Worm (Caenorhabditis elegans) whole organism, dauer: ENCODE data around the gene akt-1.

Experiments
- unc-62 ChIP-seq: sonication (generic microtip); optimal IDR thresholded peaks from 2 replicates; lab custom pipeline; 2017; ENCODE audit warnings: missing biosample characterization, missing genetic modification reagents, missing genetic modification characterization

akt-1 gene

DNA sequence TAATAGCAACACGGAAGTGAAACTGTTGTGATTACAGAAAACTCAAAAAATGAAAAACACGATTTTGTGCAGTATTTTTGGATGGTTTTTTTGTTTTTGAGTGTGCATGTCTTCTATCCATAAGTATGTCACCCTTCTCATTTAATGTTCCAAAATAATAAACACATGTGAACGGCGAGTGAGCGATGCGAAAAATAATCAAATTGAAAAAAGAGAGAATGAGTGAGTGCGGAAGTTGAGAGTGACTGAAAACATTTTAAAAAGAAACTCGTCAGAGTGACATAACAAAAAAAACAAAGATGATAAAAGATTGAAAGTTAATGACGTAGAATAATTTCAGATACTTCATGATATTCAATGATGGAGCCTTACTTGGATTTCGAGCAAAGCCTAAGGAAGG lies 810 bp downstream of the akt-1 start:
- no peak for TF ChIP-seq unc-62 (GFP tag; lab: Kevin White, UChicago)

DNA sequence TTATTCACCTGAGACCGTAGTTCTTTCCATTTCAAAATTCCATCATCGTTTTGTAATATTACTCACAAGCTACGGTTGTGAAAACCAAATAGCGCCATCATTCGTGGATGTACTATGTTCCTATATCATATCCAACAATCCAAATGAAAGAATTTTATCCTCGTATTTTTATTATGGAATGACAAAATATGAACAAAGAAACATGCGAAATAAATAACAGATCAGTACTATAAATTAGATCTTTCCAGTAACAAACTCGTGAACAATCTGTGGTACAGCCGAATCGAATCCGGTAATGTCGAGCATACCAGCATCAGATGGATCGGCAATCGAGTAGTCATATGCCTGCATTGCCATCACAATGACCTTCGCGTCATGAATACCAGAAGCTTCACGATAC lies 4.0 kb downstream of the akt-1 start:
- TF ChIP-seq unc-62 (GFP tag; lab: Kevin White, UChicago), result no peak

DNA sequence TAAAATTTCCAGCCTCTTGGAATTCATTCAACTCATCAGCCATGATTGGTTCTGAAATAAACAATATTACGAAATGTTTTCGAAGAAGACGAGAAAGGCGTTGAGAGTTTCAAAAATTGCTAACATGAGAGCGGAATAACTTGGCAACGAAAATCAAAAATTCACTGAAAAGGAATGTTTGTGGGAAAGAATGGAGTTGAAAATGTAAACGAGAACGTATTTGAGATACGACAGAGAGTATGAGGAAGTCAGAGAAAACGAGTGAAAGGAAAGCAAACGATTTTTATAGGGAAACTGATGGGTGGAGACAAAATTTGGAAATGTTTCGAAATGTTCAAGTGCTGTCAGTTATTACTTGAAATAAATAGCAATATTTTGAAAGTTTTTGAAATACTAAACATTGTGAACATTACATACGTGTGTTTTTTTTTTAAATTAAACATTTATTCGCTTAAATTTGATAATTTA lies 6.3 kb downstream of the akt-1 start, which contains the start of gene rop-1:
rop-1 (minus strand) TSS at position 51 of the 468 bp plus-strand sequence.
- no peak for TF ChIP-seq unc-62 (GFP tag; lab: Kevin White, UChicago)

DNA sequence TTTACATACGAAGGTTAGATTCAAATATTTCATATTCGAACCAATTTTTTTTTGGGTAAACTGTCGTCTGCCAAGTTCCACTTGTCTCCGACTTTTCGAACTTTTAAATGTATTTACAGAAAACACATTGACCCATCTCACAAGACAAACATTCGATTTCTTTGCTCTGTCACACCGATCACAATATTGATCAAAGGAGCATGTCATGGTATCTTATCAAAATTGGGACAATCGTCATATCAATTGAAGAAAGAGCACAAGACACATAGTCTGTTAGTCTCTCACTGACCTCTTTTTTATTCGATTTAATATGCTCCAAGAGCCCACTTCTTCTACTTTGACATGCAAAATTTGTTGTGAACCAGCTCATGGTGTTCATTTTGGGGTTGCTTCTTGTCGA lies 7.3 kb downstream of the akt-1 start, which contains the start of gene nhr-232:
nhr-232 (plus strand) TSS at position 121 of the 400 bp plus-strand sequence.
- TF ChIP-seq unc-62 (GFP tag; lab: Kevin White, UChicago), result no peak

DNA sequence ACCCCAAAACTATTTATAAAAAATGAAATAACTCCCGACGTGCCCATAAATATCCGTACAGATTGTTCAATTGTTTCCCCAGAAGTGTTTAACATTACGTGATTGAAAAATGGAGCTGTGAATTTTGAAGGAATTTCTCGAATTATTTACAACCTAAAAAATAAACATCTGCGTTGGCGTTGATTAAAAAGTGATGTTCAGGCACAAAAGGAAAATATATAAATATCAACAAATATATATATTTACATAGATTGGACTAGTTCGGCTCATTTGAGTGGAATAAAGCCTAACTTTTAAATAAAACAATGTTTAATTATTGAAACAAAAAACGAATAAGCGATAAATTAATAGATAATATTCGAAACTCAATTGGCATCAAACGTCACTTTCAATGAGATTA lies 11.8 kb downstream of the akt-1 start, which contains the start of gene sri-18:
sri-18 (minus strand) TSS at position 101 of the 400 bp plus-strand sequence.
- no peak for TF ChIP-seq unc-62 (GFP tag; lab: Kevin White, UChicago)

DNA sequence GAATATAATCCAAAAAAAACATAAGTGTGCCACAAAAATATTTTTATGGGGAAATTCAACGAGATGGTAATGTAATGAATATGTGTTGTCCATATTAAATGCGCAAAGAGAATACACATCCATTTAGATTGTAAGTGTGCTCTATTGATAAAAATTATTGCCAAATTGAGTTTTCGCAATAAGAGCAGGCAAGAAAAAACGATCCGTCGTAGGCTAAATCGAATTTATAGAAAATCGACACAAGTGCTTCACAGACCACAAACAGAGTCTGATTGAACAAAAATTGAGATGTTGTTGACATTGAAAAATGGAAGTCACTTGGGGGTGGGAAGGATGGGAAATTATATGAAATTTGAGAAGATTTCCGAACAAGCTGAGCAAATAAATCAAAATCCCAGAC lies 16.3 kb downstream of the akt-1 start:
- no peak for TF ChIP-seq unc-62 (GFP tag; lab: Kevin White, UChicago)

DNA sequence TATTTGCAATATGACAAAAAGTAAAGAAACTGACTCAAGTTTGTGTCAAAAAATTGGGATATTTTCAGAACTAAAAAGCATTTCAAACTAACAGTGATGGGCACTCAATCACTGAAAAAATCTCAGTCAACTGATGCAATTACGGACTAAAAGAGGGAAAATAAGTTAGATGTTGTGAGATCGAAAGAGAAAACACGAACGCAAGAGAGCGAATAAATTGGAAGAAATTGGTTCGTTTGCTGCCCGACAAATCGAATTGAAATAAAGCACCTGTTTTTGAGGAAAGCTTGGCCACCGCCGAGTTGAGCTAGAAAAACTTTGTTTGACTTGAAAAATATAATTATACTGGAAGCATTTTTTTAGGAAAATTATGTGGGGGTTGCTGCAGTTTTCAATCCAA lies 17.3 kb downstream of the akt-1 start:
- TF ChIP-seq unc-62 (GFP tag; lab: Kevin White, UChicago), result no peak

DNA sequence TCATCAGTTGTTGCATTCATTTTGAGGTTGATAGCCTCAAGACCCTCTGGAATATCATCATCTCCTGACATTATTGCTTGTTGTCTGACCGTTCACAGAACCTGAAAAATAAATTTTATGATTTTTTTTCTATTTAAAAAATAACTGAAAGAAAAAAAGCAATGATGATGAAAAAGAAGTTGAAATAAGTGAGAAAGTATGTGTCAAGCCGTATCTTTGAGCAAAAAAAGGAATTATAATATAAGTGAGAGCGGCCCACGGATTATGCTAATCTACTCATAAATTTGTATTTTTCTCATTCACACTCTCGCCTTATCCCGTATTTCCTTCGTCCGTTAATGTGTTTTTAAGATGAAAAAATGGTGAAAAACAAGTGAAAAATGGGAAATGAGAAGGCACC lies 21.5 kb downstream of the akt-1 start, which contains the start of gene ric-4:
ric-4 (minus strand) TSS at position 101 of the 400 bp plus-strand sequence.
- TF ChIP-seq unc-62 (GFP tag; lab: Kevin White, UChicago), result no peak

DNA sequence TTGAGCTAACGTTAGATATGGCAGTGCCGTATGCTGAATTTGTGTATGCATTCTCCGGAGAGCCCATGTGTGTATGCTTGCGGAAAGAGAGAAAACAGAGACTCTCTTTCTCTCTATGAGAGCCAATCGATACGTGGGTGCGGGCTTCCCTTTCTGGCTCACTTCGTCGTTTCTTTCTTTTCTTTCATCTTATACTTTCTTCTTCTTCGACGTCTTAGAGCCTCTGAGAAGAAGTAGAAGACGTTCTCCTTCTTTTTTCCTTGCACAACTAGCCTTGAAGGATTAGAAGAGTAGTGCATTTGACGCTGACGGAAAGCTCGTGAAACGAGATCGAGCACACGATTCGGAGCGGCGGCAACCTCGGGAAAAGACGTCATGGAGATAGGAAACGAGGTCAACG lies 25.1 kb downstream of the akt-1 start:
- no peak for TF ChIP-seq unc-62 (GFP tag; lab: Kevin White, UChicago)

DNA sequence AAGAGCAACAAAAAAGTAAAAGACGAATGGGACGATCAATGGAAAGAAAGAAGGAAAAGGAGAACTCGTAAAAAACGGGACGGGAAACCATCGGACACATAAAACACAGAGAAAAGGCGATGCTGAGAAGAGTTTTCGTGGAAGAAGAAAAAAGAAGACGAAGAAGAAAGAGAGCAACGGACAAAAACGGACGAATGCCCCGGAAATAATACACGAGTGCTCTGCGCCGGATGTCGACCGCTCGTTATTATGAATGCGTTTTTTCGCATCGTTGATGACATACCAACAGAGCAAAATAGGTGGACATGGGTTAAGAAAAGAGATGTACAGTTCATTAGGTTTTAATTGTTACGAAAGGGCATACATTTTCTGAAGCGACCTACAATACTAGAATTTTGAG lies 26.9 kb downstream of the akt-1 start, which contains the start of gene Y22F5A.11:
Y22F5A.11 (minus strand) TSS at position 28 of the 400 bp plus-strand sequence.
- no peak for TF ChIP-seq unc-62 (GFP tag; lab: Kevin White, UChicago)

DNA sequence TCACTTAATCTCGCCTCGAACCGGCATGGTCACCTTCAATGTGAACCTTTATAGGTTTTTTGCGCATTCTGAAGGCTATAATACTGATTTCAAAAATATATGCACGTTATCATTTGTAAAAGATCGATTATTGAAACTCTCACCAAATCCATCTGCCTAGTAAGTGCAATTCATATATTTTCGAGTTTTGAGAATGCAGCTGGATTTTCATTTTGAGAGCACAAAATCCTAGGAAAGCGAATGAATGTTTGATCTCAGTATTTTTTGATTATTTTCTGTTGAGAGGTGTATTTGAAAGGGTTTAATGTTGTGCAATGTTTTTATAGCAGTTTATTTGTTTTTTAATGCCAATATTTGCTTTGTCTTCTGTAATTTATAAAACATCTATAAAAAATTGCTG lies 27.3 kb downstream of the akt-1 start:
- TF ChIP-seq unc-62 (GFP tag; lab: Kevin White, UChicago), result no peak

DNA sequence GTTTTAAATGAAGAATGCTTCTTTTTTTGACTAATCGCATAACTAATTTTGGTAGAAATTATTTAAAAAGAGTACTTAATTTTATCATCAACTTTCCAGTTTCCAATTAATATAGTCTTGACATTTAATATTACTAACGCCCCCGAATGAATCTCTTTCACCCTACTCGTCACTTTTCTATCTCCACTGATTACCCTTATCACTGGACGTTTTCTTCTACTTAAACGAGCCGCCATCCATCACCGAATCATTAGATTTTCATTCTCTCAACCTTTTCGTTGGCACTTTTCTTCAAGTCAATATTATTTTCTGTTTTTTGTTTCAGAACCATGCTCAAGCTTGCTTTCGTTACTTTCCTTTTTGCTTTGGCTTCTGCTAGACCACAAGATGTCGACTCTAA lies 28.9 kb downstream of the akt-1 start, which contains the start of gene lys-1:
lys-1 (plus strand) TSS at position 326 of the 400 bp plus-strand sequence.
- TF ChIP-seq unc-62 (GFP tag; lab: Kevin White, UChicago), result no peak

DNA sequence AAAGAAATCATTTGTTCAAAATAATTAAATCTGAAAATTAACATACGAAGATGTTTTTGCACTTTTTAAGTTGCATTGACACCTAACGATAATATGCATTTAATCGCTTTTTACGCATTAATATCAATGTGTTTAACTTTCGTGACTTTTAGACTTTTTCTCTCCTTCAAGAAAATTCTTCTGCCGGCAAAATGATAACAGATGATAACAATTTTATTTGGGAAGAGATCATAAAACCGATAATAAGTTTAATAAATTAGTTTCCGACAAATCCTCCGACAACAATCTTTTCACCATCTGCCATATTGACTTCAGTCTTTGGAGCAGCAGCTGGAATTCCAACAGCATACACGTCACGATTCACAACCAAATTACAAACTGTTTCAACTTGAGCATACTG lies 31.4 kb downstream of the akt-1 start:
- no peak for TF ChIP-seq unc-62 (GFP tag; lab: Kevin White, UChicago)

DNA sequence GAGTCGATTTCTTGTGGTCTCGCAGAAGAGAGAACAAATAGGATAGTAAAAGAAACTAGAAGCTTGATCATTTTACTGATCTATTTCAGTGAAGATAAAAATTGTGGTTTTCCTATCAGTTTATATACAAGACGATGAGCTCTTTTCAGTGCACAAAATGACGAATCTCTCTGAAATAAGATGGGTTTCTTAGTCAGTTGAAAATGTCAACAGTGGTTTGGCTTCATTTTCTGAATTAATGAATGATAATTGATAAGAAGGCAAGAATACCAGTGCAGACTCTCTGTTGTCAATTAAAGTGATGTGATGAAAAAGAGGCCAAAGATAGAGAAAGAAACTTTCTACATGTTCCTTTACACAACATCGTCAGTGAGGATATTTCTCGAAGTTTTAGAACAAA lies 32.7 kb downstream of the akt-1 start, which contains the start of gene lys-2:
lys-2 (minus strand) TSS at position 101 of the 400 bp plus-strand sequence.
- no peak for TF ChIP-seq unc-62 (GFP tag; lab: Kevin White, UChicago)

DNA sequence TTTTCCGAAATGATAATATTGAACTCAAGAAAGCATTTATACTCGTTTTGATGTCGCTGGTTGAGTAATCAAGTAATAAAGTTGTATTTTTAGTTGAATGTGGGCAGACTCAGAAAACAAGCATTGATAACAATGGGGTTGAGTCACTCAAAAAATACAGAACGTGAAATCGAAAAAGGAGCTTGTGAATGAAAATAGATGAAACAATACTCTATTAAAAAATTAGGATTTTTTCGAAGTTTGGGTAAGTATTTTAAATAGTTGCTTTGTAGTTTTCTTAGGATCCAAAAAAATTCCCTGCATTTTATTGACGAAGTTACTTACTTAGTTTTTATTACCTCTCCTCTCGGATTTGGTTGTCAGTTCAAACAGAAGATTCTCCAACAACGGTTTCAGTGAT lies 34.7 kb downstream of the akt-1 start, which contains the start of gene lys-3:
lys-3 (minus strand) TSS at position 101 of the 400 bp plus-strand sequence.
- no peak for TF ChIP-seq unc-62 (GFP tag; lab: Kevin White, UChicago)

DNA sequence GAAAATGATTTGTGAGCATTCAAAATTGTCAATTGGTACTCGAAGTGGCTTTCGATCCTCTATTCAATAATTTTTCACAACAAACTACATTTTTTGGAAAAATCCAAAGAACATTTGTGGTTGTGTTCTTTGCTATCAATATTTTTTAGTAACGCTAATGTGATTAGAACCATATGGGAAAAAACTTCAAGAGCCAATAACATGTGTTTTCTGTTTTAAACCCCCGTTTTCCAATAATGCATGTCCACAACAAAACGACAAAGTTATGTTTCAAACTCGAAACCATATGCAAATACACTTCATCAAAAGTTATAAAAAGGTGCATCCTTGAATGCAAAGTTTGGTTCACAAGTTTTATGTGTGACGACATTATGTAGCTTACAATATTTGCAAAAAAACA lies 37.1 kb downstream of the akt-1 start:
- TF ChIP-seq unc-62 (GFP tag; lab: Kevin White, UChicago), result no peak

DNA sequence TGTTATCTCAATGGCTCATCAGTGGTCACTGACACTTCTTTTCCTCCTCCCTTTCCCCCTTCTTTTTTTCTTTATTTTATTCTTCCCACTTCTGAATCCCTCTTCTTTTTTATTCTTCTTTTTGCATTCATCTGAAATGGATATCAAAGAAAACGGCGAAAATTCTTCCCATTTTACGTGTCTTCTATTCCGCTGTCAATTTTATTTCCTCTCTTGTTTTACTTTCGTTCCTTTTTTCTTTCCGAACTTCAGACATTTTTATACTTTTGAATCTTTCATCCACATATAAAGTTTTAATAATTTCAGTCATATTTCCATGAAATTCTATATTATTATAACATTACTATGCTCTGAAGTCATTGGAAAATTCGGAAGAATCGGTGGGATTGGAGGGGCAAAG lies 38.6 kb downstream of the akt-1 start, which contains the start of gene B0024.3:
B0024.3 (plus strand) TSS at position 301 of the 400 bp plus-strand sequence.
- TF ChIP-seq unc-62 (GFP tag; lab: Kevin White, UChicago), result no peak
